Fruit fly (Drosophila melanogaster) whole organism, embryonic: ENCODE results near the gene Gr93a.

Experiments used
- Adf1 ChIP-seq: fragments of 200-800 bp; sonication (Bioruptor generic); IDR thresholded peaks from 2 replicates; pipeline ENCODE4 v1.3.6; 2022; ENCODE audit warnings: missing biosample characterization, missing genetic modification characterization
- Bgb ChIP-seq: fragments of 200-800 bp; sonication (Bioruptor generic); IDR thresholded peaks from 2 replicates; pipeline ENCODE4 v1.3.6; 2022; ENCODE audit warnings: missing biosample characterization, missing genetic modification characterization; ENCODE audit not compliant: partially characterized antibody
- Bteb2 ChIP-seq: fragments of 200-800 bp; sonication (Bioruptor generic); optimal IDR thresholded peaks from 2 replicates; lab custom pipeline; 2016; ENCODE audit warnings: missing biosample characterization, missing genetic modification characterization
- CG10654 ChIP-seq: fragments of 200-800 bp; sonication (Bioruptor generic); optimal IDR thresholded peaks from 2 replicates; lab custom pipeline; 2016; ENCODE audit warnings: missing biosample characterization, missing genetic modification characterization
- CG12071 ChIP-seq: fragments of 200-800 bp; sonication (Bioruptor generic); optimal IDR thresholded peaks from 3 replicates; lab custom pipeline; 2018; ENCODE audit warnings: missing biosample characterization, mild to moderate bottlenecking, missing genetic modification characterization
- CG13287 ChIP-seq: fragments of 200-800 bp; sonication (Bioruptor generic); IDR thresholded peaks from 2 replicates; pipeline ENCODE4 v1.3.6; 2022; ENCODE audit warnings: missing biosample characterization, missing genetic modification characterization; ENCODE audit not compliant: partially characterized antibody
- CG15269 ChIP-seq: fragments of 200-800 bp; sonication (Bioruptor generic); optimal IDR thresholded peaks from 2 replicates; lab custom pipeline; 2018; ENCODE audit warnings: missing biosample characterization, mild to moderate bottlenecking, missing genetic modification characterization, moderate library complexity
- CG17385 ChIP-seq: fragments of 200-800 bp; sonication (Bioruptor generic); optimal IDR thresholded peaks from 3 replicates; lab custom pipeline; 2018; ENCODE audit warnings: missing biosample characterization, mild to moderate bottlenecking, missing genetic modification characterization
- CG17912 ChIP-seq: fragments of 200-800 bp; sonication (Bioruptor generic); optimal IDR thresholded peaks from 2 replicates; lab custom pipeline; 2018; ENCODE audit warnings: missing biosample characterization, mild to moderate bottlenecking, missing genetic modification characterization
- CG18262 ChIP-seq: fragments of 200-800 bp; optimal IDR thresholded peaks from 3 replicates; lab custom pipeline; 2019; ENCODE audit warnings: missing biosample characterization, mild to moderate bottlenecking, missing genetic modification characterization, moderate library complexity
- CG18476 ChIP-seq: fragments of 200-800 bp; sonication (Bioruptor generic); optimal IDR thresholded peaks from 2 replicates; lab custom pipeline; 2016; ENCODE audit warnings: missing biosample characterization, mild to moderate bottlenecking, missing genetic modification characterization
- CG2712 ChIP-seq: fragments of 200-800 bp; optimal IDR thresholded peaks from 3 replicates; lab custom pipeline; 2019; ENCODE audit warnings: missing biosample characterization, mild to moderate bottlenecking, missing genetic modification characterization, moderate library complexity
- CG30403 ChIP-seq: fragments of 200-800 bp; sonication (Bioruptor generic); optimal IDR thresholded peaks from 3 replicates; lab custom pipeline; 2016; ENCODE audit warnings: missing biosample characterization, missing genetic modification characterization
- CG43689 ChIP-seq: fragments of 200-800 bp; sonication (Bioruptor generic); IDR thresholded peaks from 2 replicates; pipeline ENCODE4 v1.3.6; 2022; ENCODE audit warnings: missing biosample characterization, missing genetic modification characterization
- CG4424 ChIP-seq: fragments of 200-800 bp; sonication (Bioruptor generic); optimal IDR thresholded peaks from 3 replicates; lab custom pipeline; 2016; ENCODE audit warnings: missing biosample characterization, missing genetic modification characterization
- CG4707 ChIP-seq: fragments of 200-800 bp; sonication (Bioruptor generic); optimal IDR thresholded peaks from 2 replicates; lab custom pipeline; 2018; ENCODE audit warnings: missing biosample characterization, mild to moderate bottlenecking, missing genetic modification characterization, moderate library complexity
- CG6689 ChIP-seq: fragments of 200-800 bp; sonication (Bioruptor generic); IDR thresholded peaks from 2 replicates; pipeline ENCODE4 v1.3.6; 2022; ENCODE audit warnings: missing biosample characterization, missing genetic modification characterization
- CG8290 ChIP-seq, 3 experiments: fragments of 200-800 bp; sonication (Bioruptor generic); optimal IDR thresholded peaks; 2 replicates each; lab custom pipeline; 2016 to 2019; ENCODE audit warnings: missing biosample characterization in 3 of 3, missing genetic modification characterization in 3 of 3, mild to moderate bottlenecking in 2 of 3, moderate library complexity in 1 of 3
- CG9817 ChIP-seq: fragments of 200-800 bp; sonication (Bioruptor generic); optimal IDR thresholded peaks from 2 replicates; lab custom pipeline; 2018; ENCODE audit warnings: missing biosample characterization, mild to moderate bottlenecking, missing genetic modification characterization, moderate library complexity
- Doc3 ChIP-seq: fragments of 200-800 bp; sonication (Bioruptor generic); IDR thresholded peaks from 3 replicates; pipeline ENCODE4 v1.3.6; 2022; ENCODE audit warnings: missing biosample characterization, missing genetic modification characterization; ENCODE audit not compliant: partially characterized antibody
- Fer2 ChIP-seq: fragments of 200-800 bp; sonication (Bioruptor generic); optimal IDR thresholded peaks from 2 replicates; lab custom pipeline; 2018; ENCODE audit warnings: missing biosample characterization, mild to moderate bottlenecking, missing genetic modification characterization, moderate library complexity
- Gsc ChIP-seq: fragments of 200-800 bp; sonication (Bioruptor generic); IDR thresholded peaks from 2 replicates; pipeline ENCODE4 v1.3.6; 2022; ENCODE audit warnings: missing biosample characterization, missing genetic modification characterization
- HLH54F ChIP-seq: fragments of 200-800 bp; sonication (Bioruptor generic); optimal IDR thresholded peaks from 3 replicates; lab custom pipeline; 2016; ENCODE audit warnings: missing biosample characterization, missing genetic modification characterization
- Hmx ChIP-seq: fragments of 200-800 bp; sonication (Bioruptor generic); optimal IDR thresholded peaks from 2 replicates; lab custom pipeline; 2016; ENCODE audit warnings: missing biosample characterization, missing genetic modification characterization
- Hr3 ChIP-seq: fragments of 200-800 bp; sonication (Bioruptor generic); optimal IDR thresholded peaks from 3 replicates; lab custom pipeline; 2016; ENCODE audit warnings: missing biosample characterization, missing genetic modification characterization
- Hr39 ChIP-seq: fragments of >200 bp; optimal IDR thresholded peaks from 2 replicates; lab custom pipeline; 2017
- Kr ChIP-seq: fragments of 200-800 bp; sonication (Bioruptor generic); optimal IDR thresholded peaks from 2 replicates; lab custom pipeline; 2017; ENCODE audit warnings: missing biosample characterization, mild to moderate bottlenecking, missing genetic modification characterization
- MESR4 ChIP-seq: fragments of 200-800 bp; sonication (Bioruptor generic); optimal IDR thresholded peaks from 2 replicates; lab custom pipeline; 2018; ENCODE audit warnings: missing biosample characterization, mild to moderate bottlenecking, missing genetic modification characterization, moderate library complexity
- NC2β ChIP-seq: fragments of 200-800 bp; sonication (Bioruptor generic); optimal IDR thresholded peaks from 2 replicates; lab custom pipeline; 2016; ENCODE audit warnings: missing biosample characterization, missing genetic modification characterization
- Optix ChIP-seq: fragments of 200-800 bp; sonication (Bioruptor generic); IDR thresholded peaks from 3 replicates; pipeline ENCODE4 v1.3.6; 2022; ENCODE audit warnings: missing biosample characterization, missing genetic modification characterization
- Ssrp ChIP-seq: fragments of 200-800 bp; sonication (Bioruptor generic); optimal IDR thresholded peaks from 2 replicates; lab custom pipeline; 2018; ENCODE audit warnings: missing biosample characterization, mild to moderate bottlenecking, missing genetic modification characterization, moderate library complexity
- Taf1 ChIP-seq: fragments of 200-800 bp; sonication (Bioruptor generic); IDR thresholded peaks from 2 replicates; pipeline ENCODE4 v1.3.6; 2022; ENCODE audit warnings: missing biosample characterization, missing genetic modification characterization
- Xrp1 ChIP-seq: fragments of 200-800 bp; sonication (Bioruptor generic); IDR thresholded peaks from 2 replicates; pipeline ENCODE4 v1.3.6; 2022; ENCODE audit warnings: missing biosample characterization, missing genetic modification characterization
- cad ChIP-seq: fragments of >200 bp; optimal IDR thresholded peaks from 2 replicates; lab custom pipeline; 2017; ENCODE audit warnings: missing biosample characterization, missing genetic modification characterization
- chif ChIP-seq, 2 experiments: fragments of 200-800 bp; sonication (Bioruptor generic); optimal IDR thresholded peaks; 3 replicates each; lab custom pipeline; 2016; ENCODE audit warnings: missing biosample characterization in 2 of 2, missing genetic modification characterization in 2 of 2
- disco-r ChIP-seq: fragments of 200-800 bp; sonication (Bioruptor generic); optimal IDR thresholded peaks from 2 replicates; lab custom pipeline; 2016; ENCODE audit warnings: missing biosample characterization, missing genetic modification characterization
- ewg ChIP-seq: fragments of 200-800 bp; sonication (Bioruptor generic); optimal IDR thresholded peaks from 3 replicates; lab custom pipeline; 2017; ENCODE audit warnings: mild to moderate bottlenecking, missing biosample characterization, missing genetic modification reagents, missing genetic modification characterization
- fd96Cb ChIP-seq: fragments of 200-800 bp; sonication (Bioruptor generic); optimal IDR thresholded peaks from 2 replicates; lab custom pipeline; 2018; ENCODE audit warnings: missing biosample characterization, mild to moderate bottlenecking, missing genetic modification characterization, moderate library complexity
- jigr1 ChIP-seq: fragments of 200-800 bp; sonication (Bioruptor generic); IDR thresholded peaks from 3 replicates; pipeline ENCODE4 v1.3.6; 2022; ENCODE audit warnings: missing biosample characterization, missing genetic modification characterization
- lab ChIP-seq: fragments of 200-800 bp; sonication (Bioruptor generic); optimal IDR thresholded peaks from 3 replicates; lab custom pipeline; 2017; ENCODE audit warnings: missing biosample characterization, missing genetic modification characterization, mild to moderate bottlenecking, moderate library complexity, missing genetic modification reagents
- mam ChIP-seq: fragments of 200-800 bp; sonication (Bioruptor generic); optimal IDR thresholded peaks from 3 replicates; lab custom pipeline; 2016; ENCODE audit warnings: missing biosample characterization, missing genetic modification characterization
- onecut ChIP-seq: fragments of 200-800 bp; sonication (Bioruptor generic); IDR thresholded peaks from 2 replicates; pipeline ENCODE4 v1.3.6; 2022; ENCODE audit warnings: missing biosample characterization, missing genetic modification characterization
- psq ChIP-seq: fragments of 200-800 bp; sonication (Bioruptor generic); optimal IDR thresholded peaks from 2 replicates; lab custom pipeline; 2017; ENCODE audit warnings: missing biosample characterization, missing genetic modification characterization
- run ChIP-seq: fragments of 200-800 bp; sonication (Bioruptor generic); optimal IDR thresholded peaks from 3 replicates; lab custom pipeline; 2018; ENCODE audit warnings: missing biosample characterization, mild to moderate bottlenecking, missing genetic modification characterization
- so ChIP-seq: fragments of 200-800 bp; sonication (Bioruptor generic); IDR thresholded peaks from 3 replicates; pipeline ENCODE4 v1.3.6; 2022; ENCODE audit warnings: missing biosample characterization, missing genetic modification characterization
- sob ChIP-seq: fragments of 200-800 bp; sonication (Bioruptor generic); IDR thresholded peaks from 2 replicates; pipeline ENCODE4 v1.3.6; 2022; ENCODE audit warnings: missing biosample characterization, missing genetic modification characterization
- tll ChIP-seq, 2 experiments: fragments of 200-800 bp in 1 of 2; fragments of >200 bp in 1 of 2; sonication (Bioruptor generic) in 1 of 2; optimal IDR thresholded peaks; 2 replicates each; lab custom pipeline; 2017 to 2019; ENCODE audit warnings: missing biosample characterization in 2 of 2, missing genetic modification characterization in 2 of 2, mild to moderate bottlenecking in 1 of 2, moderate library complexity in 1 of 2
- twi ChIP-seq: fragments of 200-800 bp; optimal IDR thresholded peaks from 2 replicates; lab custom pipeline; 2019; ENCODE audit warnings: missing biosample characterization, mild to moderate bottlenecking, missing genetic modification characterization, moderate library complexity
- wor ChIP-seq: fragments of 200-800 bp; sonication (Bioruptor generic); IDR thresholded peaks from 2 replicates; pipeline ENCODE4 v1.3.6; 2022; ENCODE audit warnings: missing biosample characterization, missing genetic modification characterization
- zen ChIP-seq: fragments of 200-800 bp; sonication (Bioruptor generic); optimal IDR thresholded peaks from 3 replicates; lab custom pipeline; 2018; ENCODE audit warnings: missing biosample characterization, mild to moderate bottlenecking, missing genetic modification characterization, moderate library complexity
- zf30C ChIP-seq: fragments of 200-800 bp; sonication (Bioruptor generic); optimal IDR thresholded peaks from 3 replicates; lab custom pipeline; 2018; ENCODE audit warnings: missing biosample characterization, mild to moderate bottlenecking, missing genetic modification characterization

Gene Gr93a

DNA sequence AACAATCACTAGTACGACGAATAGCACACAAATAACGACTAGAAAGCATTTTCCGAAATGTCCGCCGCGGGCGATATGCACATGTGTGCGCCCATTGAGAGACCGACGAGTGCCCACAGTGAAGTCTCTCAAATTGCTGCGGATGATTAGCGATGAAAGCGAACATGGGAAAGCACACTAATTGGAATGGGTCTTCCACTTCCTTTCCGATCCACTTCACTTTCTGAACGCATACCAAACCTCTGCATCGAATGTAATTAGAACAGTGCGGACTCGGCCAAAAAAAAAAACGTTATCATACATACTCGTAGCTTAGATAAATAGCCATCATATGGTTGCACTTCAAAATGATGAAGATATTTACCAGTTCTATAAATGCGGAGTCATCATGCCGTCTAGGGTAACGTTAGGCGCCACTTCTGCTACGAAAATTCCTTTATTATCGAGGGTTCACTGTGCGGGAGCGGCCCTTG, 17.7 kb downstream of the Gr93a start (continued):
- TF ChIP-seq jigr1 (GFP tag; lab: Robert Waterston, UW), result 0 out of 3 replicates have a peak, but pooled peaks have one; percentile 36
- peak; percentile 53; the same call in 1 of the 2 replicates for TF ChIP-seq sob
- TF ChIP-seq onecut, result no peak
- peak; percentile 52 for TF ChIP-seq CG2712
- TF ChIP-seq mam (GFP tag; lab: Kevin White, UChicago), result peak; percentile 20
- TF ChIP-seq Taf1 (GFP tag; lab: Robert Waterston, UW), result no peak
- TF ChIP-seq CG17912 (GFP tag; lab: Kevin White, UChicago), result no peak
- TF ChIP-seq Hmx (GFP tag; lab: Kevin White, UChicago), result no peak
- peak; percentile 57 for TF ChIP-seq CG17385 (GFP tag; lab: Kevin White, UChicago)
- peak; percentile 72 for TF ChIP-seq Xrp1 (GFP tag; lab: Robert Waterston, UW)
- TF ChIP-seq wor (GFP tag; lab: Robert Waterston, UW), result no peak
- TF ChIP-seq Kr (GFP tag; lab: Kevin White, UChicago), result no peak
- no peak for TF ChIP-seq Gsc (GFP tag; lab: Robert Waterston, UW)
- TF ChIP-seq Bteb2 (GFP tag; lab: Kevin White, UChicago), result no peak
- TF ChIP-seq zf30C (GFP tag; lab: Kevin White, UChicago), result no peak
- TF ChIP-seq zen (tag; lab: Kevin White, UChicago), result peak; percentile 23
- TF ChIP-seq fd96Cb (tag; lab: Kevin White, UChicago), result peak; percentile 17
- no peak for TF ChIP-seq CG43689
- TF ChIP-seq NC2β, result peak; percentile 60
- peak; percentile 58 for TF ChIP-seq CG18262 (tag; lab: Kevin White, UChicago)
- TF ChIP-seq Optix (GFP tag; lab: Robert Waterston, UW), result no peak
- TF ChIP-seq chif (GFP tag; optimal IDR thresholded peaks at IDR 0.05; lab: Kevin White, UChicago), result peak; percentile 37 to 67
- no peak for TF ChIP-seq Hr39
- peak; percentile 38 for TF ChIP-seq lab
- TF ChIP-seq ewg (GFP tag; lab: Kevin White, UChicago), result peak; percentile 25
- TF ChIP-seq CG15269, result no peak
- peak; percentile 11 for TF ChIP-seq Hr3 (GFP tag; lab: Kevin White, UChicago)
- peak; percentile 58 for TF ChIP-seq CG8290 (GFP tag; optimal IDR thresholded peaks at IDR 0.05; lab: Kevin White, UChicago)
- TF ChIP-seq CG8290 (tag; optimal IDR thresholded peaks at IDR 0.05; lab: Kevin White, UChicago), result no peak
- no peak for TF ChIP-seq tll (GFP tag; optimal IDR thresholded peaks at IDR 0.05; lab: Kevin White, UChicago)
- peak; percentile 11 for TF ChIP-seq CG4424 (GFP tag; lab: Kevin White, UChicago)
- peak; percentile 7 for TF ChIP-seq CG30403
- peak; percentile 64 for TF ChIP-seq Ssrp (tag; lab: Kevin White, UChicago)
- TF ChIP-seq Bgb (GFP tag; lab: Robert Waterston, UW), result no peak
- no peak for TF ChIP-seq cad (GFP tag; lab: Kevin White, UChicago)
- no peak for TF ChIP-seq so
- no peak for TF ChIP-seq CG10654
- no peak for TF ChIP-seq Adf1 (GFP tag; lab: Robert Waterston, UW)
- no peak for TF ChIP-seq psq
- no peak for TF ChIP-seq CG12071 (GFP tag; lab: Kevin White, UChicago)
- peak; percentile 84 for TF ChIP-seq twi
- no peak for TF ChIP-seq run (tag; lab: Kevin White, UChicago)
- no peak for TF ChIP-seq Fer2
- TF ChIP-seq CG4707 (GFP tag; lab: Kevin White, UChicago), result peak; percentile 7
- TF ChIP-seq HLH54F (GFP tag; lab: Kevin White, UChicago), result peak; percentile 37
- TF ChIP-seq disco-r, result no peak
- TF ChIP-seq CG13287 (GFP tag; lab: Robert Waterston, UW), result no peak
- TF ChIP-seq CG18476 (GFP tag; lab: Kevin White, UChicago), result no peak
- no peak for TF ChIP-seq CG9817 (tag; lab: Kevin White, UChicago)
- TF ChIP-seq CG6689 (GFP tag; lab: Robert Waterston, UW), result peak; percentile 36; the same call in 1 of the 2 replicates
- TF ChIP-seq MESR4, result no peak
- no peak for TF ChIP-seq Doc3 (GFP tag; lab: Robert Waterston, UW)
